Worm (Caenorhabditis elegans): Measurements from ENCODE around the gene Y15E3A.5.

Y15E3A.5 gene

DNA sequence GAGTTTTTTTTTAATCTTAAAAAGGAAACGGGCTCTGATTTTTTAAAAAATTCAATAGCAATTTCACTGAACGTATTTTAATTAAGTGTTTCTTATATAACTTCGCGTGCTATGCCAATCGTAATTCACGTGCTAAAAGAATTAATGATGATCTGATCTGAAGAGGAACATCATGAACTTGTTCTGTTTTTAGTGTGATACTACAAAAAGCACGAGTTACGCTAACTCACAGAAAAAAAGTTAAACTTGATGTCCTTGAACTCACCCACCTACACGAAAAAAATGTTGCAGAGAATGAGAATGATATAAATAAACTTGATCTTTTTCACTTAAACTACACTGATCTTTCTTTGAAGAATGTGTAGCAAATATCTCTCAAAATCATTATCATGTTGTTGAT is 39.5 kb downstream of the Y15E3A.5 start:
- TF ChIP-seq aly-2 (tag; optimal IDR thresholded peaks at IDR 0.05) = no peak
- no peak for TF ChIP-seq ztf-11 (tag; optimal IDR thresholded peaks at IDR 0.05)
- no peak for TF ChIP-seq nhr-23 (tag; optimal IDR thresholded peaks at IDR 0.05)
- TF ChIP-seq sma-9 (GFP tag; optimal IDR thresholded peaks at IDR 0.05) = peak; percentile 30
- no peak for TF ChIP-seq sma-9 (tag; optimal IDR thresholded peaks at IDR 0.05)
- TF ChIP-seq nhr-25 (tag; optimal IDR thresholded peaks at IDR 0.05) = peak; percentile 82
- peak; percentile 13 for TF ChIP-seq crh-2 (tag; optimal IDR thresholded peaks at IDR 0.05)

DNA sequence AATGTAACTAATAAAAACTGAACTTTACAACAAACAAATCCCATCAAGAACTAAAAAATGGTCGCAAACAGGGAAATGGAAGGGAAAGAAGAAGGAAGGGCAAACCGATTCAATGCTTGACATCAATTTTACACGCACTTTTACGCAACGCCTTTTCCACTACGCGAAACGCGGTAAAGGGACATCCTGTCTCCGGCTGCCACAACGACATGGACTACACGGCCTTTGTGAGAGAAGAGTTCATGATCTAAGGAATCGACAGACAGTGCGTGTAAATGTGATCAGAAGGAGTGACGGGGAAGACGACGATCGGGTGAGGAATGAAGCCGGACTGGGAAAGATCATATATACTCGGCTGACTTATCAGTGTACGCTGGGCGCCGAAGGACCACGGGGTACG is 40.1 kb downstream of the Y15E3A.5 start:
- TF ChIP-seq nhr-6 (tag; optimal IDR thresholded peaks at IDR 0.05) = no peak
- TF ChIP-seq nhr-21 (tag; optimal IDR thresholded peaks at IDR 0.05) = peak; percentile 63

DNA sequence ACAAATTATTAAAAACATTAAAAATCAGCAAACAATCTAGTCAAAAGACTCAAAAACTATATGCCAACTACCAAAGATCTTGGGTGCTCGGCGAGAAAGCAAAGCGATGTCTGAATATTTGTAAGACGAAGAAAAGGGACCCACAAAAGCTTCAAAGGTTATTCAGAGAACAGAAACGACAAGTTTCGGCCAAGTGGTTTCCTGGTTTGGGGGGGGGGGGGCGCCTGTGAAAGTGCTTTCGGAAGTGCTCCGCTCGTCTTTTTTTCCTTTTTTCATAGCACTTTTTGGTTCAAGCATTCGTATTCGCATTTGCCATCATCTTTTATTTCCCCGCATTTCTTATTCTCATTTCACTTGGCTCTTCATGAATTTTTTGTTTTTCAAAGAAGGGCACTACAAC is 41.1 kb downstream of the Y15E3A.5 start:
- no peak for TF ChIP-seq nhr-129 (tag; optimal IDR thresholded peaks at IDR 0.05)
- peak; percentile 13 for TF ChIP-seq F13H6.1 (tag; optimal IDR thresholded peaks at IDR 0.05)
- TF ChIP-seq sma-9 (GFP tag; optimal IDR thresholded peaks at IDR 0.05) = peak; percentile 12
- TF ChIP-seq sma-9 (tag; optimal IDR thresholded peaks at IDR 0.05) = no peak

DNA sequence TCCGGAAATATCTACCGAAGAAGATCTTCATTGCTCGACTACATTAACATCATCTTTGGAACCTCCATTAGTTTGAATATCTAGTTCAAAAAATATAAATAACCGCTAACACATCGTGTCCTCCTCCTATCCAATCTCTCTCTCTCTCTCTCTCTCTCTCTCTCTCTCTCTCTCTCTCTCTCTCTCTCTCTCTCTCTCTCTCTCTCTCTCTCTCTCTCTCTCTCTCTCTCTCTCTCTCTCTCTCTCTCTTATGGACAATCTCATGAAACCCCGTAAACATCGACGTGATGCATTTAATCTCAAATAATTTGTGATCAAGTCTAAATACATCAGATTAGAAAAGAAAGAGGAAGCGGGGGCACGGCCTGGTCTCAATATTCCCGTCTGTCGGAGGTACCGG is 41.9 kb downstream of the Y15E3A.5 start:
- TF ChIP-seq nhr-12 (tag; optimal IDR thresholded peaks at IDR 0.05) = no peak
- TF ChIP-seq crh-2 (tag; optimal IDR thresholded peaks at IDR 0.05) = no peak
- peak; percentile 7 for TF ChIP-seq mab-5 (tag; optimal IDR thresholded peaks at IDR 0.05)
- no peak for TF ChIP-seq fos-1 (tag; optimal IDR thresholded peaks at IDR 0.05)
- no peak for TF ChIP-seq mbf-1 (tag; optimal IDR thresholded peaks at IDR 0.05)
- no peak for TF ChIP-seq C34F6.9 (tag; optimal IDR thresholded peaks at IDR 0.05)
- no peak for TF ChIP-seq nhr-6 (tag; optimal IDR thresholded peaks at IDR 0.05)
- no peak for TF ChIP-seq lin-11 (tag; optimal IDR thresholded peaks at IDR 0.05)
- no peak for TF ChIP-seq unc-39 (tag; optimal IDR thresholded peaks at IDR 0.05)
- TF ChIP-seq nhr-21 (tag; optimal IDR thresholded peaks at IDR 0.05) = peak; percentile 20
- TF ChIP-seq snpc-4 (tag; optimal IDR thresholded peaks at IDR 0.05) = no peak
- TF ChIP-seq unc-55 (GFP tag; optimal IDR thresholded peaks at IDR 0.05) = no peak
- peak in 1 of 2 experiments; percentile 42 for TF ChIP-seq lsy-2 (tag; optimal IDR thresholded peaks at IDR 0.05)
- TF ChIP-seq nhr-129 (tag; optimal IDR thresholded peaks at IDR 0.05) = no peak
- peak; percentile 43 for TF ChIP-seq nhr-25 (tag; optimal IDR thresholded peaks at IDR 0.05)
- no peak for TF ChIP-seq ztf-1 (GFP tag; conservative IDR thresholded peaks at IDR 0.05)

DNA sequence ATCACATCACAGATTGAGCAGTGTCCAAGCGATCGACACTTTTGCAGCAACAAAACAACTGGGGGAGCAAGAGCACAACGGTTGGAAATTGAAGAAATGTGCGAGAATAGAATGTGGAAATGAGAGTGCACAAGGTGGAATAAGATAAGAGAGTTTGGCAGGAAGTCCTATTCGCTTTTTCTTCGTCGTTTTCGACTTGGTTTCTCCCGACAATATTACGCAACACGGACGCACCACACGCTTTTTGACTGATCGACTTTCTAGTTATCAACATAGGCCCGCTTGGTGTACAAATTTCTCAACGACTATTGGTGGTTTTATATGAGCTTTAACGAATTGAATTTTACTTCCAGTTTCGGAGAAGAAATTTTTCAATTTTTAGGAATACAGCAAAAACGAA is 42.6 kb downstream of the Y15E3A.5 start:
- TF ChIP-seq mbf-1 (tag; optimal IDR thresholded peaks at IDR 0.05) = no peak
- TF ChIP-seq sma-9 (GFP tag; optimal IDR thresholded peaks at IDR 0.05) = peak; percentile 50
- no peak for TF ChIP-seq sma-9 (tag; optimal IDR thresholded peaks at IDR 0.05)
- TF ChIP-seq fos-1 (tag; optimal IDR thresholded peaks at IDR 0.05) = peak; percentile 46
- peak; percentile 60 for TF ChIP-seq nhr-129 (tag; optimal IDR thresholded peaks at IDR 0.05)

DNA sequence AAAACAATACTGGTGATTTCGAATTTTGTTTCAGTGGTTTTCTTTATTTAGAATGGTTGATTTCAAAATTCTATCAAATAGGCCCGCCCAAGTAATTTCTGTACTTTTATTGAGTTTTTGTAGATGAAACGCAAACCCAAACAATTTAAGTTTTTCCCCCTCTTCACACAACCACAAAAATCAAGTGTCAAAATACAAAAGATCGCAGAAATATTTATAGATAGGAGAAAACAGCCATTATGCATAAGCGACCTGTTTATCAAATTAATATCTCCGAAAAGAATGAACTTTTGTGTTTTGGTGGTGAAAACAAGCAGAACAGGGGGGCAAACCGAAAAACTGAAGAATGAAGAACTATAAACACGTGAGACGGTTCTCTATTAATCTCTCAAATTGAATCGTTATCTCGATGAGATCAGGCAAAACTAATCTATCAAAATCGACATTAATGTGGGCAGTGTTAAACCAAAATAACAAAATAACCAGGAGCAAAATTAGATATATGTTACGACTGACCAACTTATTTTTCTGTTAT is 43.8 kb downstream of the Y15E3A.5 start:
- TF ChIP-seq sma-9 (GFP tag; optimal IDR thresholded peaks at IDR 0.05) (peak; percentile 53), sma-9 (tag; optimal IDR thresholded peaks at IDR 0.05) (no peak), crh-2 (tag; optimal IDR thresholded peaks at IDR 0.05) (no peak), nhr-21 (tag; optimal IDR thresholded peaks at IDR 0.05) (peak; percentile 39), mbf-1 (tag; optimal IDR thresholded peaks at IDR 0.05) (no peak), mdl-1 (tag; optimal IDR thresholded peaks at IDR 0.05) (peak in 1 of 2 experiments; percentile 13), nhr-25 (tag; optimal IDR thresholded peaks at IDR 0.05) (no peak), blmp-1 (tag; optimal IDR thresholded peaks at IDR 0.05; ENCODE audit: insufficient read depth) (peak; percentile 30), sma-3 (GFP tag; optimal IDR thresholded peaks at IDR 0.05) (no peak)

DNA sequence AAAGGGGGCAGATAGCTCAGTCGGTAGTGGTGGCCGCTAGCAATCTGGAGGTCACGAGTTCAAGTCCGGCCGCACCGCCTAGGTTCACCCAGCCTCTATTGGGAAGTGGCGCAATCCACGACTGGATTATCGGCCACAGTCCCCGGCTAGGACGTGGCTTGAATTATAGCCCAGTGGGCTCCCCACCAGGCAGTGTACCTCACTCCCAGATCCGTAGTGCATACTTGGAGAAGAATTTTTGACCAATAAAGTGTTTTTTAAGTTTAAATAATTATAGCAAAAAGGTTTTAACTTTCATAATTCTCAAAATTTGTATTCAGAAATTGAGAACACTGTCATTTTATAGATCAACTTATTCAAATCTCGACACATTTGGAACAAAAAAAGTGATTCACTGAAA is 45.0 kb downstream of the Y15E3A.5 start:
- no peak for TF ChIP-seq F13H6.1 (tag; optimal IDR thresholded peaks at IDR 0.05)
- TF ChIP-seq nhr-6 (tag; optimal IDR thresholded peaks at IDR 0.05) = no peak
- TF ChIP-seq ZK546.5 (tag; optimal IDR thresholded peaks at IDR 0.05) = no peak
- TF ChIP-seq sma-9 (GFP tag; optimal IDR thresholded peaks at IDR 0.05) = no peak
- TF ChIP-seq sma-9 (tag; optimal IDR thresholded peaks at IDR 0.05) = no peak
